Fruit fly (Drosophila melanogaster) ovary, adult (tissue): Measurements from ENCODE around the gene Ctl1.

Source experiments
- CG17801 ChIP-seq: fragments of 200-800 bp; optimal IDR thresholded peaks from 2 replicates; lab custom pipeline; 2019; ENCODE audit warnings: missing biosample characterization, mild to moderate bottlenecking, missing genetic modification characterization, moderate library complexity; ENCODE audit not compliant: partially characterized antibody

The Ctl1 gene

dm6 chr3L:4318677-4319580 is 41.2 kb downstream of the Ctl1 start, which contains the start of gene PMP34:
Gene PMP34, plus strand, starts transcription at chr3L:4318755.
- TF ChIP-seq CG17801 (GFP tag; lab: Kevin White, UChicago), result peak; percentile 27

dm6 chr3L:4322032-4322617 is 44.4 kb downstream of the Ctl1 start, which contains the start of gene CG15014:
Gene CG15014, minus strand, starts transcription at chr3L:4322259.
- no peak for TF ChIP-seq CG17801 (GFP tag; lab: Kevin White, UChicago)

- TF ChIP-seq CG17801 (GFP tag; lab: Kevin White, UChicago), result no peak
Measured at dm6 chr3L:4328048-4328447, 50.3 kb downstream of the Ctl1 start.
